Fruit fly (Drosophila melanogaster): ENCODE measurements around the gene Gr39b.

The Gr39b gene

DNA sequence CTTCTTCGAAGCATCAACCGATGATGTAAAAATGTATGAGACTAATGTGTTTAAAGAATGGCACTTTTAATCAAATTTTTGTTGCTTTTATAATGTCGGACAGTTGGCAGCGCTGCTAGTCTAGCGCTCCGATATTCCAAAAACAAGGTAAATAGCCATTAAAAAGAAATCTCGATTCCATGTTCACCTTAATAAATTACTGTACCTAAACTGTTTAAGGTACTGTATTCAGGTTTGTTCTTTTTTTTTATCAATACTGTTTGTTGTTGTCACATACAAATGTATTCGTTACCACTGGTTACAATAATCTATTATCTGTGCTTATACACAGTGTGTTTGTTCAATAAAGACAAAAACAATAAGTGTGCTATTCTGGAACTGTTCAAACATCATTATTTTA is 8.6 kb downstream of the Gr39b start, which contains the start of gene dtr:
Gene dtr (plus strand): TSS at position 301 of the 400 bp plus-strand sequence.
- TF ChIP-seq Smox (GFP tag; optimal IDR thresholded peaks at IDR 0.05) (no peak), CG11902 (GFP tag; optimal IDR thresholded peaks at IDR 0.05) (no peak), Lpt (GFP tag; optimal IDR thresholded peaks at IDR 0.05) (no peak)

DNA sequence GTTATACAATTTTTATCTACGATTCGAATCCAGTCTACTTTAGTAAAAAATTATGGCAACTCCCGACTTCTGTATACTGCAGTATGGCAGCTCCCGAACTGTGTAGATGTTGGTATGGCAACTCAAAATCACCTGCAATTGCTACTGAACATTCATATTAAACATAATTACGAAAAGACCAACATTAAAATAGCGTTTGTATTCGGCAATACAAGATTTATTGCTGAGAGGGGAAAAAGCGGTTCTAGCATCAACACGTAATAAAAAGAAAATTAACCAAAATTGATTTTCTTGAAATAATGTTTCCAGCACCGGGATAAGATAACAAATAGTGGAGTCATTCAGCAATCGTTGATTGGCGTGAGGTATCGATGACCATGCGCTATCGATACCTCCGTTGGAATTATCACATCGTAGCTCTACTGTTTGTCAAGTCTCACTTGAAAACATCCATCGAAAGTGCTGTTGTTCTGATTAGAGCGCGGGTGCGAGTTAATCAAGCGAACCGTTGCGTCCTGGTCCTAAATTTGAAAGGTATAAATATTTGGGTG is 25.2 kb downstream of the Gr39b start, which contains the start of gene Tsp39D:
Gene Tsp39D (plus strand): TSS at position 405 of the 551 bp plus-strand sequence.
- no peak for TF ChIP-seq Sox14 (GFP tag; optimal IDR thresholded peaks at IDR 0.05)
- TF ChIP-seq CG34406 (GFP tag; optimal IDR thresholded peaks at IDR 0.05), result no peak
- TF ChIP-seq CG3032 (tag; optimal IDR thresholded peaks at IDR 0.05), result no peak
- TF ChIP-seq Sox15 (GFP tag; optimal IDR thresholded peaks at IDR 0.05), result no peak
- peak; percentile 29 for TF ChIP-seq topi (GFP tag; optimal IDR thresholded peaks at IDR 0.05)
- TF ChIP-seq CG1621 (tag; optimal IDR thresholded peaks at IDR 0.05), result no peak
- TF ChIP-seq CG7368 (GFP tag; optimal IDR thresholded peaks at IDR 0.05), result no peak
- peak; percentile 14 for TF ChIP-seq cyc (GFP tag; optimal IDR thresholded peaks at IDR 0.05)
- TF ChIP-seq CG6276 (GFP tag; optimal IDR thresholded peaks at IDR 0.05), result no peak
- no peak for TF ChIP-seq CG3919 (GFP tag; optimal IDR thresholded peaks at IDR 0.05)
- peak; percentile 82 for TF ChIP-seq Eip78C (GFP tag)
- no peak for TF ChIP-seq CG4318 (GFP tag; optimal IDR thresholded peaks at IDR 0.05)
- no peak for TF ChIP-seq svp (GFP tag)
- TF ChIP-seq CG8119 (GFP tag; IDR thresholded peaks at IDR 0.05), result no peak
- TF ChIP-seq CG31627 (GFP tag; optimal IDR thresholded peaks at IDR 0.05), result no peak
- no peak for TF ChIP-seq CG8632 (GFP tag; optimal IDR thresholded peaks at IDR 0.05)
- peak; percentile 22 for TF ChIP-seq Ets21C (GFP tag; optimal IDR thresholded peaks at IDR 0.05)
- TF ChIP-seq Lpt (GFP tag; optimal IDR thresholded peaks at IDR 0.05), result no peak
- TF ChIP-seq ss (GFP tag; optimal IDR thresholded peaks at IDR 0.05), result no peak
- TF ChIP-seq CG6792 (GFP tag; optimal IDR thresholded peaks at IDR 0.05), result no peak
- no peak for TF ChIP-seq CG8319 (GFP tag; optimal IDR thresholded peaks at IDR 0.05)
- TF ChIP-seq spab (GFP tag; optimal IDR thresholded peaks at IDR 0.05), result no peak
- no peak for TF ChIP-seq pdm3 (GFP tag; optimal IDR thresholded peaks at IDR 0.05)
- TF ChIP-seq CG11902 (GFP tag; optimal IDR thresholded peaks at IDR 0.05), result no peak
- peak; percentile 17 for TF ChIP-seq CG10631 (GFP tag; optimal IDR thresholded peaks at IDR 0.05)
- TF ChIP-seq fd59A (GFP tag; optimal IDR thresholded peaks at IDR 0.05), result no peak
- no peak for TF ChIP-seq Ets96B (tag; optimal IDR thresholded peaks at IDR 0.05)
- TF ChIP-seq lz (GFP tag; optimal IDR thresholded peaks at IDR 0.05), result peak; percentile 27
- TF ChIP-seq Blimp-1 (GFP tag; optimal IDR thresholded peaks at IDR 0.05), result no peak
- TF ChIP-seq CG11294 (GFP tag; IDR thresholded peaks at IDR 0.05), result no peak
- TF ChIP-seq CG9139 (GFP tag; optimal IDR thresholded peaks at IDR 0.05), result no peak
- TF ChIP-seq fd85E (GFP tag; optimal IDR thresholded peaks at IDR 0.05), result no peak
- TF ChIP-seq CG32006 (GFP tag; optimal IDR thresholded peaks at IDR 0.05), result no peak
- TF ChIP-seq Eip93F (GFP tag; optimal IDR thresholded peaks at IDR 0.05), result no peak
- no peak for TF ChIP-seq CG16779 (tag; optimal IDR thresholded peaks at IDR 0.05)
- TF ChIP-seq esn (GFP tag; optimal IDR thresholded peaks at IDR 0.05), result peak; percentile 2
- peak; percentile 10 for TF ChIP-seq Smox (GFP tag; optimal IDR thresholded peaks at IDR 0.05)
- no peak for TF ChIP-seq Gug (GFP tag; IDR thresholded peaks at IDR 0.05)

DNA sequence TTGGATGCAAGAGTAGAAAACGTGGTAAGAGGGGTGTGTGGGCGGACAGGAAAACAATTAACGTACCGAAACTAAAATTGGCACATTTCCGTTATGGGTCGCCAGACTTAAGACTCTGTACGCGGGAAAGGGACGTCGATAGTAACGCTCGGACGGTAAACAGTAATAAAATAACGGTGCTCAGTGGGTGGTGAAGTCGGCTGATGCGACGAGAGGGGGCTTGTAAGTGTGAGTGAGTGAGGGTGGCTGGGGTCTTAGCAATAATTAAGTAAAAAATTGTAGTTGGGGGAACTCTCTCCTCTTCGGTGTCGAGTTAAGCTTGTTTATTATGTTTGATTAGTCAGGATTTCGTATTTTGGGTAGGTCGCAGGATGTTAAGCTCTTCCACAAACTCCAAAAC is 27.8 kb downstream of the Gr39b start:
- TF ChIP-seq Sox14 (GFP tag; optimal IDR thresholded peaks at IDR 0.05) (no peak), CG6854 (GFP tag; optimal IDR thresholded peaks at IDR 0.05) (no peak), CG9139 (GFP tag; optimal IDR thresholded peaks at IDR 0.05) (no peak), CG7368 (GFP tag; optimal IDR thresholded peaks at IDR 0.05) (no peak), Eip93F (GFP tag; optimal IDR thresholded peaks at IDR 0.05) (no peak), Lpt (GFP tag; optimal IDR thresholded peaks at IDR 0.05) (no peak), CG3032 (tag; optimal IDR thresholded peaks at IDR 0.05) (no peak), CG3919 (GFP tag; optimal IDR thresholded peaks at IDR 0.05) (no peak), net (GFP tag; optimal IDR thresholded peaks at IDR 0.05) (no peak)
